Fruit fly (Drosophila melanogaster) whole organism, wandering third instar larva: ENCODE measurements around the gene Pdp.

ENCODE experiments used
- Hnf4 ChIP-seq: fragments of 200-800 bp; sonication (Bioruptor generic); optimal IDR thresholded peaks from 2 replicates; lab custom pipeline; 2016; ENCODE audit warnings: missing biosample characterization, mild to moderate bottlenecking, missing genetic modification characterization
- brk ChIP-seq: fragments of 200-800 bp; sonication (Bioruptor generic); optimal IDR thresholded peaks from 2 replicates; lab custom pipeline; 2016; ENCODE audit warnings: missing biosample characterization, mild to moderate bottlenecking, missing genetic modification characterization

dm6 chrX:7734131-7734930 is at the start of gene Pdp, which contains the start of gene Rab39:
- no peak for TF ChIP-seq Hnf4 (GFP tag; lab: Kevin White, UChicago)
- no peak for TF ChIP-seq brk (GFP tag; lab: Kevin White, UChicago)
